Fruit fly (Drosophila melanogaster): ENCODE data around the gene Obp22a.

Gene Obp22a

dm6 chr2L:1970312-1970929, 21.5 kb downstream of the Obp22a start, which contains the start of gene erm (continued):
- TF ChIP-seq Stat92E (GFP tag; optimal IDR thresholded peaks at IDR 0.05) = no peak
- no peak for TF ChIP-seq bowl (GFP tag; IDR thresholded peaks at IDR 0.05)
- peak; percentile 98 for TF ChIP-seq CG4360 (GFP tag; IDR thresholded peaks at IDR 0.05)
- TF ChIP-seq Trl (optimal IDR thresholded peaks at IDR 0.05) = peak; percentile 27 to 76
- TF ChIP-seq Trl (GFP tag; optimal IDR thresholded peaks at IDR 0.05) = peak; percentile 57
- no peak for TF ChIP-seq h (optimal IDR thresholded peaks at IDR 0.05)
- TF ChIP-seq CG4820 (GFP tag; optimal IDR thresholded peaks at IDR 0.05) = no peak
- peak; percentile 76 for TF ChIP-seq gsb-n (tag; optimal IDR thresholded peaks at IDR 0.05)
- TF ChIP-seq Aef1 (GFP tag; IDR thresholded peaks at IDR 0.05) = peak; percentile 75
- peak; percentile 63 for TF ChIP-seq CG8478 (optimal IDR thresholded peaks at IDR 0.05)
- TF ChIP-seq ci (GFP tag; IDR thresholded peaks at IDR 0.05) = 0 out of 3 replicates have a peak, but pooled peaks have one; percentile 16
- no peak for TF ChIP-seq so (GFP tag; IDR thresholded peaks at IDR 0.05)
- no peak for TF ChIP-seq Hr51 (GFP tag; optimal IDR thresholded peaks at IDR 0.05)
- peak; percentile 57 for TF ChIP-seq zen (tag; optimal IDR thresholded peaks at IDR 0.05)
- TF ChIP-seq CG17829 (tag; optimal IDR thresholded peaks at IDR 0.05) = peak; percentile 16
- TF ChIP-seq Deaf1 (tag; optimal IDR thresholded peaks at IDR 0.05) = peak; percentile 76
- peak; percentile 28 for TF ChIP-seq CG13287 (GFP tag; IDR thresholded peaks at IDR 0.05; ENCODE audit: partially characterized antibody)
- no peak for TF ChIP-seq HLH54F (GFP tag; optimal IDR thresholded peaks at IDR 0.05)
- TF ChIP-seq crol (GFP tag; IDR thresholded peaks at IDR 0.05) = peak; percentile 91
- peak; percentile 61 for TF ChIP-seq Vsx1 (GFP tag; optimal IDR thresholded peaks at IDR 0.05)
- TF ChIP-seq CG3407 (GFP tag; optimal IDR thresholded peaks at IDR 0.05) = peak; percentile 15
- TF ChIP-seq HLH4C (GFP tag; IDR thresholded peaks at IDR 0.05; ENCODE audit: partially characterized antibody) = 0 out of 3 replicates have a peak, but pooled peaks have one; percentile 28
- no peak for TF ChIP-seq sens-2 (GFP tag; IDR thresholded peaks at IDR 0.05)
- peak; percentile 60; the same call in 2 of the 3 replicates for TF ChIP-seq sr (GFP tag; IDR thresholded peaks at IDR 0.05)
- no peak for TF ChIP-seq peb (GFP tag; IDR thresholded peaks at IDR 0.05)
- TF ChIP-seq Abd-B (GFP tag; optimal IDR thresholded peaks at IDR 0.05) = peak; percentile 0
- TF ChIP-seq gem (tag; optimal IDR thresholded peaks at IDR 0.05) = no peak
- no peak for TF ChIP-seq CG9797 (GFP tag; optimal IDR thresholded peaks at IDR 0.05)
- TF ChIP-seq Ets97D (GFP tag; optimal IDR thresholded peaks at IDR 0.05) = no peak
- TF ChIP-seq nmo (GFP tag; optimal IDR thresholded peaks at IDR 0.05) = peak; percentile 44
- TF ChIP-seq toy (GFP tag; IDR thresholded peaks at IDR 0.05) = no peak
- peak; percentile 94 for TF ChIP-seq CG10321 (GFP tag; IDR thresholded peaks at IDR 0.05)
- TF ChIP-seq CG12942 (GFP tag; optimal IDR thresholded peaks at IDR 0.05) = no peak
- no peak for TF ChIP-seq CG10267 (tag; optimal IDR thresholded peaks at IDR 0.05)
- peak; percentile 61 for TF ChIP-seq phol (tag; optimal IDR thresholded peaks at IDR 0.05)
- no peak for TF ChIP-seq ab (GFP tag; optimal IDR thresholded peaks at IDR 0.05)
- TF ChIP-seq twi (tag; optimal IDR thresholded peaks at IDR 0.05) = peak; percentile 56
- no peak for TF ChIP-seq schlank (tag; optimal IDR thresholded peaks at IDR 0.05)
- TF ChIP-seq CG32532 (GFP tag; IDR thresholded peaks at IDR 0.05) = peak; percentile 29; the same call in 1 of the 2 replicates
- peak; percentile 79 for TF ChIP-seq ewg (GFP tag; optimal IDR thresholded peaks at IDR 0.05)
- no peak for TF ChIP-seq CG18011 (GFP tag; optimal IDR thresholded peaks at IDR 0.05)
- peak; percentile 14 for TF ChIP-seq Jarid2 (GFP tag; optimal IDR thresholded peaks at IDR 0.05)
- TF ChIP-seq cas (GFP tag; IDR thresholded peaks at IDR 0.05) = no peak
- 0 out of 2 replicates have a peak, but pooled peaks have one; percentile 17 for TF ChIP-seq CG9215 (GFP tag; IDR thresholded peaks at IDR 0.05)
- TF ChIP-seq CG4730 (GFP tag; IDR thresholded peaks at IDR 0.05) = no peak
- TF ChIP-seq seq (GFP tag; IDR thresholded peaks at IDR 0.05) = peak; percentile 90
- TF ChIP-seq vvl (GFP tag; IDR thresholded peaks at IDR 0.05) = peak; percentile 49; the same call in 1 of the 2 replicates
- no peak for TF ChIP-seq NK7.1 (GFP tag; optimal IDR thresholded peaks at IDR 0.05)
- peak in 1 of 2 experiments; percentile 97 for TF ChIP-seq tll (GFP tag; optimal IDR thresholded peaks at IDR 0.05)
- peak; percentile 37 for TF ChIP-seq kni (GFP tag; optimal IDR thresholded peaks at IDR 0.05)

Measured in whole organism, embryonic.